Worm (Caenorhabditis elegans) whole organism, mixed stage, embryonic: ENCODE results near the gene vps-35.

Experiments
- ceh-39 ChIP-seq: fragments of 150-350 bp; optimal IDR thresholded peaks from 2 replicates; lab custom pipeline; 2014; ENCODE audit warnings: missing biosample characterization, missing genetic modification characterization
- flh-1 ChIP-seq: fragments of 200-800 bp; sonication (Bioruptor generic); optimal IDR thresholded peaks from 2 replicates; lab custom pipeline; 2018; ENCODE audit warnings: mild to moderate bottlenecking, missing genetic modification characterization, moderate library complexity, missing compliant biosample characterization
- lin-32 ChIP-seq: fragments of 200-800 bp; sonication (Bioruptor generic); optimal IDR thresholded peaks from 2 replicates; lab custom pipeline; 2018; ENCODE audit warnings: mild to moderate bottlenecking, missing genetic modification characterization, missing compliant biosample characterization
- nhr-76 ChIP-seq: sonication (generic microtip); optimal IDR thresholded peaks from 2 replicates; lab custom pipeline; 2017; ENCODE audit warnings: missing biosample characterization, missing genetic modification characterization
- sptf-1 ChIP-seq: sonication (generic microtip); optimal IDR thresholded peaks from 2 replicates; lab custom pipeline; 2017; ENCODE audit warnings: mild to moderate bottlenecking, missing genetic modification characterization, moderate library complexity, missing compliant biosample characterization

DNA sequence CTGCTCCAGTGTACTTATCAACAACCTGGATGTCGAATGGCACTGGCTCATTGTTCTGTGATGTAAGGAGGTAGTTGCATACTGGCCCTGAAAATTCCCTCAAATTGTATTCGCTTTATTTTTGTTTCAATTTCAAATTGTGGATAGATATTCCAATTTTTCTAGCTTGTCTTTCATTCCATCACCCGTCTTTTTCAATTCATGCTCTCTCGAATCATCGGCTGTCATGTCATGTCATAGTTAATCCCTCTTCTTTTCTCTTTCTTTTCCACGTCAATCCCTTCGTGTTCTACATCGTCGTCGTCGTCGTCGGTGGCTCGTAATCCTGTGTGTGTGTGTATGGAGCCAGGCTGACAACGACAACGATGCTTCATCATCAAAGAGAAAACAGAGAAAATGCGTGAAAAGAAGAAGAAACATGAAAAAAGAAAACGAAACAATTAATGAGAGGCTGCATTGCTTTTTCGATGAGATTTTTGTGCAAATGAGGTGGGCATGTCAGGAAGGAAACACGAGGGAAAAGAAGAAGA, 48.1 kb downstream of the vps-35 start:
- TF ChIP-seq lin-32: no peak
- no peak for TF ChIP-seq nhr-76 (tag; lab: Kevin White, UChicago)
- TF ChIP-seq flh-1 (GFP tag; lab: Kevin White, UChicago): no peak
- no peak for TF ChIP-seq sptf-1 (tag; lab: Kevin White, UChicago)
- TF ChIP-seq ceh-39: no peak
